6 fruit fly cellular contexts compared by ENCODE assay signal in genomic region chr3R:12350497-12350896, dm6.
A peak's percentile ranks its signal among the peaks of the same experiment; 100 is the strongest.
TF ChIP-seq lines count a peak whose summit lies in the region.

TSS of gene CG10038 (minus strand) at chr3R:12350644.

- TF ChIP-seq CTCF in S2 (optimal IDR thresholded peaks at IDR 0.05; lab: Kevin White, UChicago): peak; percentile 57 to 85
- TF ChIP-seq CTCF in whole organism, embryonic (GFP tag; optimal IDR thresholded peaks at IDR 0.05; lab: Kevin White, UChicago): peak; percentile 96

TF ChIP-seq in whole organism, adult, 20 proteins besides CTCF, POLR2A, EP300 and RAD21:
- TF ChIP-seq CG5204 (GFP tag; optimal IDR thresholded peaks at IDR 0.05; lab: Kevin White, UChicago) (no peak), CG14711 (tag; optimal IDR thresholded peaks at IDR 0.05; lab: Kevin White, UChicago) (no peak), ovo (GFP tag; optimal IDR thresholded peaks at IDR 0.05; lab: Kevin White, UChicago) (no peak), Clk (GFP tag; optimal IDR thresholded peaks at IDR 0.05; lab: Kevin White, UChicago) (no peak), Crg-1 (GFP tag; optimal IDR thresholded peaks at IDR 0.05; lab: Kevin White, UChicago) (no peak), toe (GFP tag; optimal IDR thresholded peaks at IDR 0.05; lab: Kevin White, UChicago) (peak; percentile 27), tj (GFP tag; optimal IDR thresholded peaks at IDR 0.05; lab: Kevin White, UChicago) (no peak), cnc (optimal IDR thresholded peaks at IDR 0.05; lab: Kevin White, UChicago) (no peak), bab1 (GFP tag; optimal IDR thresholded peaks at IDR 0.05; lab: Kevin White, UChicago) (peak; percentile 39), CG11617 (GFP tag; optimal IDR thresholded peaks at IDR 0.05; lab: Kevin White, UChicago) (no peak), Hr96 (GFP tag; optimal IDR thresholded peaks at IDR 0.05; lab: Kevin White, UChicago) (no peak), CG1620 (GFP tag; optimal IDR thresholded peaks at IDR 0.05; lab: Kevin White, UChicago) (peak; percentile 4)

TF ChIP-seq in whole organism, embryonic, 481 proteins besides CTCF, POLR2A, EP300 and RAD21 (continues in another document):
- TF ChIP-seq trem (tag; optimal IDR thresholded peaks at IDR 0.05; lab: Kevin White, UChicago) (peak; percentile 55), CG6272 (GFP tag; IDR thresholded peaks at IDR 0.05; lab: Robert Waterston, UW) (peak; percentile 68), CG11398 (GFP tag; optimal IDR thresholded peaks at IDR 0.05; lab: Kevin White, UChicago) (no peak), Tbp (GFP tag; optimal IDR thresholded peaks at IDR 0.05; lab: Kevin White, UChicago) (no peak), CG10366 (GFP tag; IDR thresholded peaks at IDR 0.05; lab: Robert Waterston, UW) (no peak), CG11696 (GFP tag; IDR thresholded peaks at IDR 0.05; lab: Robert Waterston, UW) (no peak), Meics (GFP tag; optimal IDR thresholded peaks at IDR 0.05; lab: Kevin White, UChicago) (peak; percentile 35), CG10321 (GFP tag; IDR thresholded peaks at IDR 0.05; lab: Robert Waterston, UW) (no peak), Ada2b (GFP tag; IDR thresholded peaks at IDR 0.05; lab: Robert Waterston, UW) (no peak), jumu (GFP tag; optimal IDR thresholded peaks at IDR 0.05; lab: Kevin White, UChicago) (no peak), CG13296 (GFP tag; optimal IDR thresholded peaks at IDR 0.05; lab: Kevin White, UChicago) (no peak), BEAF-32 (GFP tag; optimal IDR thresholded peaks at IDR 0.05; lab: Kevin White, UChicago) (peak; percentile 93), CG11085 (GFP tag; IDR thresholded peaks at IDR 0.05; lab: Robert Waterston, UW) (no peak; the same call in 1 of the 2 replicates), CG33557 (GFP tag; optimal IDR thresholded peaks at IDR 0.05; lab: Kevin White, UChicago) (no peak), Opbp (GFP tag; IDR thresholded peaks at IDR 0.05; lab: Robert Waterston, UW; ENCODE audit: partially characterized antibody) (peak; percentile 98), Six4 (GFP tag; optimal IDR thresholded peaks at IDR 0.05; lab: Kevin White, UChicago) (no peak), h (optimal IDR thresholded peaks at IDR 0.05; lab: Kevin White, UChicago) (no peak), CG1792 (GFP tag; optimal IDR thresholded peaks at IDR 0.05; lab: Kevin White, UChicago) (no peak), CG12391 (tag; optimal IDR thresholded peaks at IDR 0.05; lab: Kevin White, UChicago) (peak; percentile 46), CG31388 (GFP tag; optimal IDR thresholded peaks at IDR 0.05; lab: Kevin White, UChicago) (no peak)

TF ChIP-seq in whole organism, prepupa, 60 proteins besides CTCF, POLR2A, EP300 and RAD21:
- TF ChIP-seq Met (GFP tag; optimal IDR thresholded peaks at IDR 0.05; lab: Kevin White, UChicago) (peak; percentile 28), esn (GFP tag; optimal IDR thresholded peaks at IDR 0.05; lab: Kevin White, UChicago) (peak; percentile 45), cyc (GFP tag; optimal IDR thresholded peaks at IDR 0.05; lab: Kevin White, UChicago) (peak; percentile 36), CG6854 (GFP tag; optimal IDR thresholded peaks at IDR 0.05; lab: Kevin White, UChicago) (no peak), lz (GFP tag; optimal IDR thresholded peaks at IDR 0.05; lab: Kevin White, UChicago) (peak; percentile 27), CG3919 (GFP tag; optimal IDR thresholded peaks at IDR 0.05; lab: Kevin White, UChicago) (peak; percentile 14), topi (GFP tag; optimal IDR thresholded peaks at IDR 0.05; lab: Kevin White, UChicago) (peak; percentile 20), CG3032 (tag; optimal IDR thresholded peaks at IDR 0.05; lab: Kevin White, UChicago) (peak; percentile 12), CG31627 (GFP tag; optimal IDR thresholded peaks at IDR 0.05; lab: Kevin White, UChicago) (peak; percentile 24), CG6792 (GFP tag; optimal IDR thresholded peaks at IDR 0.05; lab: Kevin White, UChicago) (peak; percentile 18), pdm3 (GFP tag; optimal IDR thresholded peaks at IDR 0.05; lab: Kevin White, UChicago) (peak; percentile 35), acj6 (GFP tag; optimal IDR thresholded peaks at IDR 0.05; lab: Kevin White, UChicago) (peak; percentile 20), Ets96B (tag; optimal IDR thresholded peaks at IDR 0.05; lab: Kevin White, UChicago) (no peak), achi (GFP tag; optimal IDR thresholded peaks at IDR 0.05; lab: Kevin White, UChicago) (no peak), Hr39 (GFP tag; optimal IDR thresholded peaks at IDR 0.05; lab: Kevin White, UChicago) (peak; percentile 21), svp (GFP tag; lab: Kevin White, UChicago) (peak; percentile 86), CG32006 (GFP tag; optimal IDR thresholded peaks at IDR 0.05; lab: Kevin White, UChicago) (no peak)

TF ChIP-seq in whole organism, pupa, 21 proteins besides CTCF, POLR2A, EP300 and RAD21:
- TF ChIP-seq CG17806 (tag; optimal IDR thresholded peaks at IDR 0.05; lab: Kevin White, UChicago) (peak; percentile 5), D1 (tag; optimal IDR thresholded peaks at IDR 0.05; lab: Kevin White, UChicago) (peak; percentile 55), CG4496 (GFP tag; IDR thresholded peaks at IDR 0.05; lab: Robert Waterston, UW) (peak; percentile 35; the same call in 1 of the 3 replicates), CG12605 (GFP tag; IDR thresholded peaks at IDR 0.05; lab: Robert Waterston, UW) (no peak)

TF ChIP-seq in whole organism, wandering third instar larva, 38 proteins besides CTCF, POLR2A, EP300 and RAD21:
- no peak for TF ChIP-seq dmrt93B (GFP tag; optimal IDR thresholded peaks at IDR 0.05; lab: Kevin White, UChicago)
- TF ChIP-seq br (GFP tag; optimal IDR thresholded peaks at IDR 0.05; lab: Kevin White, UChicago): no peak
- TF ChIP-seq dl (GFP tag; optimal IDR thresholded peaks at IDR 0.05; lab: Kevin White, UChicago; ENCODE audit: insufficient read depth in 1 of 2, partially characterized antibody in 2 of 2): no peak
- TF ChIP-seq HLH106 (tag; optimal IDR thresholded peaks at IDR 0.05; lab: Kevin White, UChicago): peak; percentile 25
- TF ChIP-seq ey (GFP tag; optimal IDR thresholded peaks at IDR 0.05; lab: Kevin White, UChicago): no peak
- no peak for TF ChIP-seq CG9705 (GFP tag; optimal IDR thresholded peaks at IDR 0.05; lab: Kevin White, UChicago)
- TF ChIP-seq sv (GFP tag; optimal IDR thresholded peaks at IDR 0.05; lab: Kevin White, UChicago): no peak
- no peak for TF ChIP-seq Dif (GFP tag; optimal IDR thresholded peaks at IDR 0.05; lab: Kevin White, UChicago; ENCODE audit: partially characterized antibody)
- no peak for TF ChIP-seq dsf (GFP tag; optimal IDR thresholded peaks at IDR 0.05; lab: Kevin White, UChicago; ENCODE audit: borderline replicate concordance)
- TF ChIP-seq tai (GFP tag; optimal IDR thresholded peaks at IDR 0.05; lab: Kevin White, UChicago): no peak
- no peak for TF ChIP-seq CrebA (GFP tag; optimal IDR thresholded peaks at IDR 0.05; lab: Kevin White, UChicago; ENCODE audit: borderline replicate concordance)
- TF ChIP-seq Abd-B (GFP tag; optimal IDR thresholded peaks at IDR 0.05; lab: Kevin White, UChicago): no peak
- TF ChIP-seq h (GFP tag; optimal IDR thresholded peaks at IDR 0.05; lab: Kevin White, UChicago): peak; percentile 43
- no peak for TF ChIP-seq Jra (GFP tag; optimal IDR thresholded peaks at IDR 0.05; lab: Kevin White, UChicago)
- no peak for TF ChIP-seq Dfd (GFP tag; optimal IDR thresholded peaks at IDR 0.05; lab: Kevin White, UChicago)
- no peak for TF ChIP-seq Mio (GFP tag; optimal IDR thresholded peaks at IDR 0.05; lab: Kevin White, UChicago)
- peak; percentile 40 for TF ChIP-seq sage (GFP tag; optimal IDR thresholded peaks at IDR 0.05; lab: Kevin White, UChicago)
- TF ChIP-seq jim (GFP tag; optimal IDR thresholded peaks at IDR 0.05; lab: Kevin White, UChicago): no peak
- TF ChIP-seq N (GFP tag; optimal IDR thresholded peaks at IDR 0.05; lab: Kevin White, UChicago): no peak
- no peak for TF ChIP-seq Vsx2 (GFP tag; optimal IDR thresholded peaks at IDR 0.05; lab: Kevin White, UChicago; ENCODE audit: partially characterized antibody)
- no peak for TF ChIP-seq Sp1 (GFP tag; optimal IDR thresholded peaks at IDR 0.05; lab: Kevin White, UChicago)
- no peak for TF ChIP-seq psq (GFP tag; optimal IDR thresholded peaks at IDR 0.05; lab: Kevin White, UChicago)
- no peak for TF ChIP-seq Rel (GFP tag; optimal IDR thresholded peaks at IDR 0.05; lab: Kevin White, UChicago)
- TF ChIP-seq Rel (tag; optimal IDR thresholded peaks at IDR 0.05; lab: Kevin White, UChicago): peak; percentile 99
- no peak for TF ChIP-seq OdsH (GFP tag; optimal IDR thresholded peaks at IDR 0.05; lab: Kevin White, UChicago)
- TF ChIP-seq Hnf4 (GFP tag; optimal IDR thresholded peaks at IDR 0.05; lab: Kevin White, UChicago): no peak
- TF ChIP-seq pan (optimal IDR thresholded peaks at IDR 0.05; lab: Kevin White, UChicago): no peak
- no peak for TF ChIP-seq Hr78 (GFP tag; optimal IDR thresholded peaks at IDR 0.05; lab: Kevin White, UChicago)
- TF ChIP-seq brk (GFP tag; optimal IDR thresholded peaks at IDR 0.05; lab: Kevin White, UChicago): no peak
- TF ChIP-seq Hr83 (GFP tag; optimal IDR thresholded peaks at IDR 0.05; lab: Kevin White, UChicago; ENCODE audit: poor library complexity, severe bottlenecking): peak; percentile 64
- peak; percentile 6 for TF ChIP-seq GATAd (GFP tag; optimal IDR thresholded peaks at IDR 0.05; lab: Kevin White, UChicago)
- TF ChIP-seq fru (GFP tag; optimal IDR thresholded peaks at IDR 0.05; lab: Kevin White, UChicago): no peak
- peak; percentile 42 for TF ChIP-seq rgr (GFP tag; optimal IDR thresholded peaks at IDR 0.05; lab: Kevin White, UChicago)
- TF ChIP-seq usp (GFP tag; optimal IDR thresholded peaks at IDR 0.05; lab: Kevin White, UChicago): no peak
- no peak for TF ChIP-seq woc (GFP tag; optimal IDR thresholded peaks at IDR 0.05; lab: Kevin White, UChicago)
- peak in 1 of 2 experiments; percentile 54 for TF ChIP-seq foxo (GFP tag; optimal IDR thresholded peaks at IDR 0.05; lab: Kevin White, UChicago)
- no peak for TF ChIP-seq lola (GFP tag; optimal IDR thresholded peaks at IDR 0.05; lab: Kevin White, UChicago)
- TF ChIP-seq CG32264 (GFP tag; optimal IDR thresholded peaks at IDR 0.05; lab: Kevin White, UChicago): no peak
- no peak for TF ChIP-seq Myc (optimal IDR thresholded peaks at IDR 0.05; lab: Kevin White, UChicago)
